Worm (Caenorhabditis elegans) whole organism, mixed stage, embryonic: ENCODE data around the gene F02C12.3.

ENCODE experiments used
- M03D4.4 ChIP-seq: sonication (generic microtip); optimal IDR thresholded peaks from 2 replicates; lab custom pipeline; 2017; ENCODE audit warnings: mild to moderate bottlenecking, missing genetic modification characterization, missing compliant biosample characterization
- bed-3 ChIP-seq: fragments of 200-800 bp; sonication (Bioruptor generic); optimal IDR thresholded peaks from 3 replicates; lab custom pipeline; 2018; ENCODE audit warnings: mild to moderate bottlenecking, missing genetic modification characterization, moderate library complexity, missing compliant biosample characterization
- blmp-1 ChIP-seq: fragments of 150-350 bp; optimal IDR thresholded peaks from 2 replicates; lab custom pipeline; 2014; ENCODE audit warnings: missing biosample characterization, missing genetic modification characterization
- ceh-39 ChIP-seq: fragments of 150-350 bp; optimal IDR thresholded peaks from 2 replicates; lab custom pipeline; 2014; ENCODE audit warnings: missing biosample characterization, missing genetic modification characterization
- ceh-43 ChIP-seq: fragments of 200-800 bp; sonication (Bioruptor generic); optimal IDR thresholded peaks from 2 replicates; lab custom pipeline; 2018; ENCODE audit warnings: mild to moderate bottlenecking, missing genetic modification characterization, moderate library complexity, missing compliant biosample characterization
- ceh-83 ChIP-seq: fragments of 200-800 bp; sonication (Bioruptor generic); optimal IDR thresholded peaks from 2 replicates; lab custom pipeline; 2018; ENCODE audit warnings: mild to moderate bottlenecking, missing genetic modification characterization, missing compliant biosample characterization
- ces-1 ChIP-seq: fragments of 150-350 bp; optimal IDR thresholded peaks from 2 replicates; lab custom pipeline; 2014; ENCODE audit warnings: missing biosample characterization, missing genetic modification reagents, missing genetic modification characterization
- cnd-1 ChIP-seq: fragments of 200-800 bp; sonication (Bioruptor generic); optimal IDR thresholded peaks from 2 replicates; lab custom pipeline; 2018; ENCODE audit warnings: mild to moderate bottlenecking, missing genetic modification characterization, missing compliant biosample characterization
- drap-1 ChIP-seq: fragments of 200-800 bp; sonication (Bioruptor generic); optimal IDR thresholded peaks from 3 replicates; lab custom pipeline; 2018; ENCODE audit warnings: mild to moderate bottlenecking, missing genetic modification characterization, missing compliant biosample characterization
- elt-1 ChIP-seq: sonication (generic microtip); optimal IDR thresholded peaks from 2 replicates; lab custom pipeline; 2017; ENCODE audit warnings: missing genetic modification characterization, mild to moderate bottlenecking, missing compliant biosample characterization, antibody characterized with exemption, moderate library complexity, borderline replicate concordance; ENCODE audit not compliant: insufficient read depth
- elt-3 ChIP-seq: fragments of 150-350 bp; optimal IDR thresholded peaks from 2 replicates; lab custom pipeline; 2014; ENCODE audit warnings: missing biosample characterization, missing genetic modification characterization
- flh-1 ChIP-seq: fragments of 200-800 bp; sonication (Bioruptor generic); optimal IDR thresholded peaks from 2 replicates; lab custom pipeline; 2018; ENCODE audit warnings: mild to moderate bottlenecking, missing genetic modification characterization, moderate library complexity, missing compliant biosample characterization
- ham-2 ChIP-seq: fragments of 200-800 bp; sonication (Bioruptor generic); optimal IDR thresholded peaks from 2 replicates; lab custom pipeline; 2018; ENCODE audit warnings: mild to moderate bottlenecking, missing genetic modification characterization, missing compliant biosample characterization
- hlh-1 ChIP-seq: fragments of 150-350 bp; optimal IDR thresholded peaks from 2 replicates; lab custom pipeline; 2014; ENCODE audit warnings: missing biosample characterization, missing genetic modification reagents, missing genetic modification characterization
- lin-13 ChIP-seq: fragments of 150-350 bp; optimal IDR thresholded peaks from 2 replicates; lab custom pipeline; 2014; ENCODE audit warnings: missing biosample characterization, missing genetic modification characterization
- lin-32 ChIP-seq: fragments of 200-800 bp; sonication (Bioruptor generic); optimal IDR thresholded peaks from 2 replicates; lab custom pipeline; 2018; ENCODE audit warnings: mild to moderate bottlenecking, missing genetic modification characterization, missing compliant biosample characterization
- lsy-2 ChIP-seq: fragments of 150-350 bp; optimal IDR thresholded peaks from 2 replicates; lab custom pipeline; 2014; ENCODE audit warnings: missing biosample characterization, missing genetic modification characterization
- mab-5 ChIP-seq: fragments of 150-350 bp; optimal IDR thresholded peaks from 2 replicates; lab custom pipeline; 2014; ENCODE audit warnings: missing biosample characterization, missing genetic modification characterization
- mep-1 ChIP-seq: fragments of 150-350 bp; optimal IDR thresholded peaks from 2 replicates; lab custom pipeline; 2017; ENCODE audit warnings: missing biosample characterization, missing genetic modification reagents, missing genetic modification characterization, inconsistent platforms
- mls-2 ChIP-seq: sonication (generic microtip); optimal IDR thresholded peaks from 2 replicates; lab custom pipeline; 2016; ENCODE audit warnings: mild to moderate bottlenecking, missing genetic modification characterization, moderate library complexity, missing compliant biosample characterization
- nhr-12 ChIP-seq: fragments of 150-350 bp; optimal IDR thresholded peaks from 2 replicates; lab custom pipeline; 2014; ENCODE audit warnings: missing biosample characterization, missing genetic modification characterization
- nhr-2 ChIP-seq: fragments of 150-350 bp; optimal IDR thresholded peaks from 2 replicates; lab custom pipeline; 2014; ENCODE audit warnings: missing biosample characterization, missing genetic modification characterization
- nhr-237 ChIP-seq: fragments of 150-350 bp; optimal IDR thresholded peaks from 2 replicates; lab custom pipeline; 2014; ENCODE audit warnings: missing biosample characterization, missing genetic modification characterization
- nhr-28 ChIP-seq: fragments of 150-350 bp; optimal IDR thresholded peaks from 2 replicates; lab custom pipeline; 2014; ENCODE audit warnings: missing biosample characterization, missing genetic modification characterization
- nhr-76 ChIP-seq: sonication (generic microtip); optimal IDR thresholded peaks from 2 replicates; lab custom pipeline; 2017; ENCODE audit warnings: missing biosample characterization, missing genetic modification characterization
- pha-4 ChIP-seq: fragments of 150-350 bp; optimal IDR thresholded peaks from 2 replicates; lab custom pipeline; 2018; ENCODE audit warnings: missing biosample characterization, missing genetic modification reagents, missing genetic modification characterization
- sem-2 ChIP-seq: fragments of 200-800 bp; sonication (Bioruptor generic); optimal IDR thresholded peaks from 2 replicates; lab custom pipeline; 2018; ENCODE audit warnings: mild to moderate bottlenecking, missing genetic modification characterization, missing compliant biosample characterization
- snpc-4 ChIP-seq: fragments of 150-350 bp; optimal IDR thresholded peaks from 2 replicates; lab custom pipeline; 2014; ENCODE audit warnings: missing biosample characterization, missing genetic modification characterization
- sptf-1 ChIP-seq: sonication (generic microtip); optimal IDR thresholded peaks from 2 replicates; lab custom pipeline; 2017; ENCODE audit warnings: mild to moderate bottlenecking, missing genetic modification characterization, moderate library complexity, missing compliant biosample characterization
- tbx-8 ChIP-seq: fragments of 200-800 bp; sonication (Bioruptor generic); optimal IDR thresholded peaks from 2 replicates; lab custom pipeline; 2018; ENCODE audit warnings: mild to moderate bottlenecking, missing genetic modification characterization, moderate library complexity, missing compliant biosample characterization
- unc-120 ChIP-seq: sonication (generic microtip); optimal IDR thresholded peaks from 2 replicates; lab custom pipeline; 2017; ENCODE audit warnings: missing genetic modification characterization, missing compliant biosample characterization; ENCODE audit not compliant: poor library complexity, severe bottlenecking
- unc-39 ChIP-seq: fragments of 150-350 bp; optimal IDR thresholded peaks from 2 replicates; lab custom pipeline; 2014; ENCODE audit warnings: missing biosample characterization, missing genetic modification characterization
- unc-62 ChIP-seq: fragments of 150-350 bp; optimal IDR thresholded peaks from 2 replicates; lab custom pipeline; 2014; ENCODE audit warnings: missing biosample characterization, missing genetic modification reagents, missing genetic modification characterization
- zip-8 ChIP-seq: fragments of 150-350 bp; optimal IDR thresholded peaks from 2 replicates; lab custom pipeline; 2014; ENCODE audit warnings: missing biosample characterization, missing genetic modification characterization
- ztf-11 ChIP-seq: fragments of 150-350 bp; optimal IDR thresholded peaks from 2 replicates; lab custom pipeline; 2014; ENCODE audit warnings: missing biosample characterization, missing genetic modification characterization

The F02C12.3 gene

ce11 chrX:13417479-13417878, 20.7 kb downstream of the F02C12.3 start:
- TF ChIP-seq cnd-1 (tag; lab: Kevin White, UChicago) = no peak
- no peak for TF ChIP-seq unc-39 (tag; lab: Kevin White, UChicago)
- no peak for TF ChIP-seq ceh-83 (GFP tag; lab: Kevin White, UChicago)
- no peak for TF ChIP-seq unc-62 (GFP tag; lab: Kevin White, UChicago)
- no peak for TF ChIP-seq ces-1 (GFP tag; lab: Kevin White, UChicago)

ce11 chrX:13419884-13420339, 23.1 kb downstream of the F02C12.3 start, which contains the start of gene C29F7.3:
C29F7.3 (minus strand) TSS chrX:13419934.
- peak; percentile 21 for TF ChIP-seq blmp-1 (tag; lab: Kevin White, UChicago)
- no peak for TF ChIP-seq cnd-1 (tag; lab: Kevin White, UChicago)
- no peak for TF ChIP-seq nhr-237 (tag; lab: Kevin White, UChicago)
- TF ChIP-seq sem-2 = no peak
- TF ChIP-seq nhr-12 (tag; lab: Kevin White, UChicago) = no peak
- no peak for TF ChIP-seq bed-3 (GFP tag; lab: Kevin White, UChicago)
- TF ChIP-seq ztf-11 (tag; lab: Kevin White, UChicago) = no peak
- no peak for TF ChIP-seq lin-32 (GFP tag; lab: Kevin White, UChicago)
- no peak for TF ChIP-seq M03D4.4 (tag; lab: Kevin White, UChicago)
- no peak for TF ChIP-seq mab-5 (tag; lab: Kevin White, UChicago)
- peak; percentile 28 for TF ChIP-seq ham-2 (GFP tag; lab: Kevin White, UChicago)
- no peak for TF ChIP-seq elt-1
- no peak for TF ChIP-seq tbx-8 (GFP tag; lab: Kevin White, UChicago)
- TF ChIP-seq snpc-4 (tag; lab: Kevin White, UChicago) = no peak
- TF ChIP-seq hlh-1 (tag; lab: Kevin White, UChicago) = peak; percentile 12
- TF ChIP-seq sptf-1 (tag; lab: Kevin White, UChicago) = no peak
- TF ChIP-seq unc-39 (tag; lab: Kevin White, UChicago) = no peak
- TF ChIP-seq mls-2 = no peak
- no peak for TF ChIP-seq lin-13 (tag; lab: Kevin White, UChicago)
- TF ChIP-seq flh-1 (GFP tag; lab: Kevin White, UChicago) = no peak
- TF ChIP-seq lsy-2 (tag; lab: Kevin White, UChicago) = no peak
- TF ChIP-seq unc-120 = no peak
- TF ChIP-seq ceh-83 (GFP tag; lab: Kevin White, UChicago) = no peak
- TF ChIP-seq nhr-28 (tag; lab: Kevin White, UChicago) = no peak
- no peak for TF ChIP-seq nhr-2
- TF ChIP-seq ceh-43 (GFP tag; lab: Kevin White, UChicago) = no peak
- TF ChIP-seq zip-8 (tag; lab: Kevin White, UChicago) = no peak
- TF ChIP-seq drap-1 (GFP tag; lab: Kevin White, UChicago) = no peak
- no peak for TF ChIP-seq elt-3 (tag; lab: Kevin White, UChicago)
- TF ChIP-seq nhr-76 (tag; lab: Kevin White, UChicago) = no peak
- TF ChIP-seq mep-1 (tag; lab: Kevin White, UChicago) = peak; percentile 15
- peak; percentile 26 for TF ChIP-seq ces-1 (GFP tag; lab: Kevin White, UChicago)
- no peak for TF ChIP-seq ceh-39
- no peak for TF ChIP-seq pha-4 (tag; lab: Kevin White, UChicago)
- peak; percentile 70 for TF ChIP-seq unc-62 (GFP tag; lab: Kevin White, UChicago)

- TF ChIP-seq lin-13 (tag; lab: Kevin White, UChicago) (no peak), hlh-1 (tag; lab: Kevin White, UChicago) (no peak), lsy-2 (tag; lab: Kevin White, UChicago) (no peak), lin-32 (GFP tag; lab: Kevin White, UChicago) (no peak), ham-2 (GFP tag; lab: Kevin White, UChicago) (no peak), mls-2 (no peak)
These were observed 24.3 kb downstream of the F02C12.3 start for ce11 chrX:13421068-13421467.

DNA sequence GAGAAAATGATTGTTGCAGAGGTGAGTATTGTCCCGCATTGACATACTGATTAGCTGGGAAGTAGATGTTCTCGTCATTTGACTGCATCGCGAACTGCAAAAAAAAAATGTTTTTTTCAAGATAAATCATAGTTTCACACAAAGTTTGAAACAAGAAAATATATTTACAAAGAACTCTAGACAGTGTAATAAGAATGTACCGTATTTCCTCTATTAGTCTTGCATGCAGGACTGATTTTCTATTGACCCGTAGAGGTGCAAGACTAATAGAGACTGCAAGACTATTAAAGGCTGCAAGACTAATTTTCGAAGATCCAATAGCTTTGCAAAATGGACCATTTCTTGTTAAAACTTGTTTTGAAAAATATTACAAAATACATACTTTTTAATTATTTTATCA, 26.6 kb downstream of the F02C12.3 start, which contains the start of gene fkh-3:
TSS of gene fkh-3 (minus strand) at position 101 of the 400 bp plus-strand sequence.
- no peak for TF ChIP-seq ham-2 (GFP tag; lab: Kevin White, UChicago)
- TF ChIP-seq ceh-39 = no peak
- TF ChIP-seq pha-4 (tag; lab: Kevin White, UChicago) = no peak
- no peak for TF ChIP-seq cnd-1 (tag; lab: Kevin White, UChicago)
- TF ChIP-seq unc-120 = no peak
- no peak for TF ChIP-seq unc-62 (GFP tag; lab: Kevin White, UChicago)
- no peak for TF ChIP-seq lin-13 (tag; lab: Kevin White, UChicago)
- TF ChIP-seq lin-32 (GFP tag; lab: Kevin White, UChicago) = no peak
- TF ChIP-seq nhr-28 (tag; lab: Kevin White, UChicago) = no peak
- TF ChIP-seq mls-2 = no peak
- TF ChIP-seq unc-39 (tag; lab: Kevin White, UChicago) = no peak
- no peak for TF ChIP-seq mep-1 (tag; lab: Kevin White, UChicago)
- TF ChIP-seq ceh-43 (GFP tag; lab: Kevin White, UChicago) = no peak
- no peak for TF ChIP-seq flh-1 (GFP tag; lab: Kevin White, UChicago)
- no peak for TF ChIP-seq nhr-237 (tag; lab: Kevin White, UChicago)
- no peak for TF ChIP-seq mab-5 (tag; lab: Kevin White, UChicago)
- TF ChIP-seq tbx-8 (GFP tag; lab: Kevin White, UChicago) = no peak
- TF ChIP-seq, all 35 proteins: peak for 0
